Fruit fly (Drosophila melanogaster) whole organism, embryonic: ENCODE results near the gene Agpat1.
A peak's percentile ranks its signal among the peaks of the same experiment; 100 is the strongest.

Experiments used
- B-H2 ChIP-seq: fragments of 200-800 bp; sonication (Bioruptor generic); optimal IDR thresholded peaks from 2 replicates; lab custom pipeline; 2018; ENCODE audit warnings: missing biosample characterization, mild to moderate bottlenecking, missing genetic modification characterization
- BEAF-32 ChIP-seq: fragments of 200-800 bp; sonication (Bioruptor generic); optimal IDR thresholded peaks from 3 replicates; lab custom pipeline; 2017; ENCODE audit warnings: missing biosample characterization, missing genetic modification characterization, mild to moderate bottlenecking, moderate library complexity, missing genetic modification reagents
- CG12299 ChIP-seq: fragments of 200-800 bp; sonication (Bioruptor generic); optimal IDR thresholded peaks from 2 replicates; lab custom pipeline; 2018; ENCODE audit warnings: missing biosample characterization, mild to moderate bottlenecking, missing genetic modification characterization
- CG13624 ChIP-seq: fragments of 200-800 bp; sonication (Bioruptor generic); optimal IDR thresholded peaks from 2 replicates; lab custom pipeline; 2016; ENCODE audit warnings: missing biosample characterization, missing genetic modification characterization
- CG14014 ChIP-seq: fragments of 200-800 bp; sonication (Bioruptor generic); IDR thresholded peaks from 2 replicates; pipeline ENCODE4 v1.3.6; 2022; ENCODE audit warnings: missing biosample characterization, missing genetic modification characterization
- CG14710 ChIP-seq: fragments of 200-800 bp; sonication (Bioruptor generic); optimal IDR thresholded peaks from 3 replicates; lab custom pipeline; 2019; ENCODE audit warnings: missing biosample characterization, mild to moderate bottlenecking, missing genetic modification characterization, moderate library complexity
- CG14860 ChIP-seq: fragments of 200-800 bp; sonication (Bioruptor generic); IDR thresholded peaks from 3 replicates; pipeline ENCODE4 v1.3.6; 2022; ENCODE audit warnings: missing biosample characterization, missing genetic modification characterization; ENCODE audit not compliant: partially characterized antibody
- CG15514 ChIP-seq: fragments of 200-800 bp; sonication (Bioruptor generic); optimal IDR thresholded peaks from 3 replicates; lab custom pipeline; 2017; ENCODE audit warnings: missing biosample characterization, missing genetic modification characterization, mild to moderate bottlenecking, moderate library complexity, missing genetic modification reagents
- CG15696 ChIP-seq: fragments of 200-800 bp; sonication (Bioruptor generic); optimal IDR thresholded peaks from 2 replicates; lab custom pipeline; 2019; ENCODE audit warnings: missing biosample characterization, mild to moderate bottlenecking, missing genetic modification characterization, moderate library complexity
- CG16813 ChIP-seq: fragments of 200-800 bp; sonication (Bioruptor generic); IDR thresholded peaks from 3 replicates; pipeline ENCODE4 v1.3.6; 2022; ENCODE audit warnings: missing biosample characterization, missing genetic modification characterization; ENCODE audit not compliant: partially characterized antibody
- CG17829 ChIP-seq: fragments of 200-800 bp; optimal IDR thresholded peaks from 2 replicates; lab custom pipeline; 2019; ENCODE audit warnings: missing biosample characterization, mild to moderate bottlenecking, missing genetic modification characterization, moderate library complexity
- CG18599 ChIP-seq: fragments of 200-800 bp; sonication (Bioruptor generic); optimal IDR thresholded peaks from 3 replicates; lab custom pipeline; 2017; ENCODE audit warnings: missing biosample characterization, missing genetic modification characterization, mild to moderate bottlenecking, moderate library complexity, missing genetic modification reagents
- CG31388 ChIP-seq: fragments of 200-800 bp; sonication (Bioruptor generic); optimal IDR thresholded peaks from 2 replicates; lab custom pipeline; 2016; ENCODE audit warnings: missing biosample characterization, missing genetic modification characterization
- CG3281 ChIP-seq: fragments of 200-800 bp; sonication (Bioruptor generic); optimal IDR thresholded peaks from 3 replicates; lab custom pipeline; 2017; ENCODE audit warnings: missing biosample characterization, mild to moderate bottlenecking, missing genetic modification characterization
- CG6791 ChIP-seq: fragments of 200-800 bp; sonication (Bioruptor generic); IDR thresholded peaks from 3 replicates; pipeline ENCODE4 v1.3.6; 2022; ENCODE audit warnings: missing biosample characterization, missing genetic modification characterization; ENCODE audit not compliant: partially characterized antibody
- CG7963 ChIP-seq: fragments of 200-800 bp; sonication (Bioruptor generic); IDR thresholded peaks from 3 replicates; pipeline ENCODE4 v1.3.6; 2022; ENCODE audit warnings: missing biosample characterization, missing genetic modification characterization; ENCODE audit not compliant: partially characterized antibody
- CG9932 ChIP-seq: fragments of 200-800 bp; sonication (Bioruptor generic); IDR thresholded peaks from 2 replicates; pipeline ENCODE4 v1.3.6; 2022; ENCODE audit warnings: missing biosample characterization, missing genetic modification characterization
- Dek ChIP-seq: fragments of 200-800 bp; sonication (Bioruptor generic); optimal IDR thresholded peaks from 3 replicates; lab custom pipeline; 2019; ENCODE audit warnings: missing biosample characterization, mild to moderate bottlenecking, missing genetic modification characterization, moderate library complexity
- Dp ChIP-seq: fragments of 200-800 bp; sonication (Bioruptor generic); optimal IDR thresholded peaks from 2 replicates; lab custom pipeline; 2018; ENCODE audit warnings: missing biosample characterization, mild to moderate bottlenecking, missing genetic modification characterization, moderate library complexity
- Dref ChIP-seq: fragments of 200-800 bp; sonication (Bioruptor generic); IDR thresholded peaks from 2 replicates; pipeline ENCODE4 v1.3.6; 2022; ENCODE audit warnings: missing biosample characterization, missing genetic modification characterization
- E2f1 ChIP-seq: fragments of 200-800 bp; sonication (Bioruptor generic); IDR thresholded peaks from 2 replicates; pipeline ENCODE4 v1.3.6; 2022; ENCODE audit warnings: missing biosample characterization, missing genetic modification characterization
- E2f2 ChIP-seq: fragments of 200-800 bp; sonication (Bioruptor generic); IDR thresholded peaks from 2 replicates; pipeline ENCODE4 v1.3.6; 2022; ENCODE audit warnings: missing biosample characterization, missing genetic modification characterization
- Ets65A ChIP-seq: fragments of 200-800 bp; sonication (Bioruptor generic); peaks from one replicate; lab custom pipeline; 2016; ENCODE audit warnings: missing biosample characterization, missing genetic modification characterization
- Fer2 ChIP-seq: fragments of 200-800 bp; sonication (Bioruptor generic); optimal IDR thresholded peaks from 2 replicates; lab custom pipeline; 2018; ENCODE audit warnings: missing biosample characterization, mild to moderate bottlenecking, missing genetic modification characterization, moderate library complexity
- Med ChIP-seq: fragments of 200-800 bp; sonication (Bioruptor generic); peaks from one replicate; lab custom pipeline; 2016; ENCODE audit warnings: missing biosample characterization, missing genetic modification characterization, mild to moderate bottlenecking, inconsistent platforms, moderate library complexity
- Mrtf ChIP-seq: fragments of 200-800 bp; sonication (Bioruptor generic); IDR thresholded peaks from 3 replicates; pipeline ENCODE4 v1.3.6; 2022; ENCODE audit warnings: missing biosample characterization, missing genetic modification characterization
- Opbp ChIP-seq: fragments of 200-800 bp; sonication (Bioruptor generic); IDR thresholded peaks from 3 replicates; pipeline ENCODE4 v1.3.6; 2022; ENCODE audit warnings: missing biosample characterization, missing genetic modification characterization; ENCODE audit not compliant: partially characterized antibody
- Pdp1 ChIP-seq, 2 experiments: fragments of 200-800 bp; sonication (Bioruptor generic); optimal IDR thresholded peaks; 3 replicates each; lab custom pipeline; 2016; ENCODE audit warnings: missing biosample characterization in 2 of 2, missing genetic modification characterization in 2 of 2, mild to moderate bottlenecking in 1 of 2, moderate library complexity in 1 of 2
- Poxn ChIP-seq: fragments of 200-800 bp; sonication (Bioruptor generic); IDR thresholded peaks from 2 replicates; pipeline ENCODE4 v1.3.6; 2022; ENCODE audit warnings: missing biosample characterization, missing genetic modification characterization
- Scr ChIP-seq: fragments of 200-800 bp; sonication (Bioruptor generic); IDR thresholded peaks from 2 replicates; pipeline ENCODE4 v1.3.6; 2022; ENCODE audit warnings: missing biosample characterization, missing genetic modification characterization; ENCODE audit not compliant: partially characterized antibody
- Sry-δ ChIP-seq: fragments of 200-800 bp; sonication (Bioruptor generic); optimal IDR thresholded peaks from 2 replicates; lab custom pipeline; 2016; ENCODE audit warnings: missing biosample characterization, missing genetic modification characterization
- Trl ChIP-seq, 3 experiments: fragments of >200 bp in 2 of 3; fragments of 200-800 bp in 1 of 3; sonication (Bioruptor generic) in 1 of 3; optimal IDR thresholded peaks; 2 replicates in 1 of 3; 3 replicates in 2 of 3; lab custom pipeline; 2016 to 2017; ENCODE audit warnings: missing biosample characterization in 1 of 3, missing genetic modification characterization in 1 of 3
- amos ChIP-seq: fragments of 200-800 bp; sonication (Bioruptor generic); IDR thresholded peaks from 2 replicates; pipeline ENCODE4 v1.3.6; 2022; ENCODE audit warnings: missing biosample characterization, missing genetic modification characterization; ENCODE audit not compliant: partially characterized antibody
- ato ChIP-seq: fragments of 200-800 bp; sonication (Bioruptor generic); IDR thresholded peaks from 2 replicates; pipeline ENCODE4 v1.3.6; 2022; ENCODE audit warnings: missing biosample characterization, missing genetic modification characterization; ENCODE audit not compliant: partially characterized antibody
- bbx ChIP-seq: fragments of 200-800 bp; sonication (Bioruptor generic); IDR thresholded peaks from 2 replicates; pipeline ENCODE4 v1.3.6; 2022; ENCODE audit warnings: missing biosample characterization, missing genetic modification characterization; ENCODE audit not compliant: partially characterized antibody
- br ChIP-seq: fragments of >200 bp; optimal IDR thresholded peaks from 2 replicates; lab custom pipeline; 2017
- chif ChIP-seq, 2 experiments: fragments of 200-800 bp; sonication (Bioruptor generic); optimal IDR thresholded peaks; 3 replicates each; lab custom pipeline; 2016; ENCODE audit warnings: missing biosample characterization in 2 of 2, missing genetic modification characterization in 2 of 2
- dm ChIP-seq: fragments of 200-800 bp; sonication (Bioruptor generic); optimal IDR thresholded peaks from 3 replicates; lab custom pipeline; 2016; ENCODE audit warnings: missing biosample characterization, missing genetic modification characterization
- inv ChIP-seq: fragments of 200-800 bp; sonication (Bioruptor generic); IDR thresholded peaks from 2 replicates; pipeline ENCODE4 v1.3.6; 2022; ENCODE audit warnings: missing biosample characterization, missing genetic modification characterization; ENCODE audit not compliant: partially characterized antibody
- nerfin-1 ChIP-seq: fragments of 200-800 bp; sonication (Bioruptor generic); optimal IDR thresholded peaks from 3 replicates; lab custom pipeline; 2019; ENCODE audit warnings: missing biosample characterization, mild to moderate bottlenecking, missing genetic modification characterization, moderate library complexity
- nerfin-2 ChIP-seq: fragments of 200-800 bp; sonication (Bioruptor generic); IDR thresholded peaks from 2 replicates; pipeline ENCODE4 v1.3.6; 2022; ENCODE audit warnings: missing biosample characterization, missing genetic modification characterization; ENCODE audit not compliant: partially characterized antibody
- pita ChIP-seq: fragments of 200-800 bp; sonication (Bioruptor generic); optimal IDR thresholded peaks from 2 replicates; lab custom pipeline; 2017; ENCODE audit warnings: missing biosample characterization, mild to moderate bottlenecking, missing genetic modification characterization
- pzg ChIP-seq: fragments of 200-800 bp; sonication (Bioruptor generic); optimal IDR thresholded peaks from 3 replicates; lab custom pipeline; 2018; ENCODE audit warnings: missing biosample characterization, mild to moderate bottlenecking, missing genetic modification characterization, moderate library complexity
- ro ChIP-seq: fragments of 200-800 bp; sonication (Bioruptor generic); IDR thresholded peaks from 2 replicates; pipeline ENCODE4 v1.3.6; 2022; ENCODE audit warnings: missing biosample characterization, missing genetic modification characterization
- row ChIP-seq: fragments of 200-800 bp; sonication (Bioruptor generic); IDR thresholded peaks from 3 replicates; pipeline ENCODE4 v1.3.6; 2022; ENCODE audit warnings: missing biosample characterization, missing genetic modification characterization
- schlank ChIP-seq: fragments of 200-800 bp; sonication (Bioruptor generic); optimal IDR thresholded peaks from 2 replicates; lab custom pipeline; 2018; ENCODE audit warnings: missing biosample characterization, mild to moderate bottlenecking, missing genetic modification characterization
- sima ChIP-seq: fragments of 200-800 bp; sonication (Bioruptor generic); optimal IDR thresholded peaks from 2 replicates; lab custom pipeline; 2016; ENCODE audit warnings: missing biosample characterization, missing genetic modification characterization
- tap ChIP-seq: fragments of 200-800 bp; optimal IDR thresholded peaks from 3 replicates; lab custom pipeline; 2019; ENCODE audit warnings: missing biosample characterization, mild to moderate bottlenecking, missing genetic modification characterization, moderate library complexity
- trem ChIP-seq: fragments of 200-800 bp; optimal IDR thresholded peaks from 3 replicates; lab custom pipeline; 2019; ENCODE audit warnings: missing biosample characterization, mild to moderate bottlenecking, missing genetic modification characterization, moderate library complexity
- unpg ChIP-seq: fragments of 200-800 bp; sonication (Bioruptor generic); optimal IDR thresholded peaks from 3 replicates; lab custom pipeline; 2018; ENCODE audit warnings: missing biosample characterization, mild to moderate bottlenecking, missing genetic modification characterization, moderate library complexity

Agpat1 gene

DNA sequence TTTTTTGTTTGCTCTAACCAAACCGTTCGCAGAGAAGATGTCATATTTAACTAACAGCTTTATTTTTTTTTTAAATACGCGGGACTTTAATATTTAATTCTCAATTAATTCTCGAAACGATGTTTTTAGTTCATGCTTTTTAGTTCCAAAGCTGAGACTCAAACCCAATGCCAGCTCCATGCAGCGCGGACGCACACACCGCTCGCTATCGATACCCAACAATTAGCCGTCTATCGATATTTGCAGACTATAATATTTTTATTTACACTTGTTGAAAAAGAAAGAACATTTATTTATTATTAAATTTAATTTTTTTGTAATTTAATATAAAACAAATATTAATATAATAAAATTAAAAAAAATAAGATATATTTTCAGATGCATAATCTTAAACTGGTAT lies 426 bp upstream of the Agpat1 start (continued):
- TF ChIP-seq Ets65A, result peak; percentile 60
- TF ChIP-seq unpg (GFP tag; lab: Kevin White, UChicago), result no peak
- TF ChIP-seq trem (tag; lab: Kevin White, UChicago), result peak; percentile 10
- peak; percentile 53 for TF ChIP-seq pita (GFP tag; lab: Kevin White, UChicago)
- TF ChIP-seq pzg (GFP tag; lab: Kevin White, UChicago), result peak; percentile 33
- TF ChIP-seq CG6791, result peak; percentile 79
- no peak for TF ChIP-seq B-H2 (GFP tag; lab: Kevin White, UChicago)
- TF ChIP-seq CG14710 (tag; lab: Kevin White, UChicago), result peak; percentile 23
- peak; percentile 69 for TF ChIP-seq BEAF-32 (GFP tag; lab: Kevin White, UChicago)
- TF ChIP-seq row (GFP tag; lab: Robert Waterston, UW), result peak; percentile 40; the same call in 1 of the 3 replicates
- TF ChIP-seq br (lab: Kevin White, UChicago), result no peak
- peak; percentile 75; the same call in 1 of the 2 replicates for TF ChIP-seq Scr
- peak; percentile 22 for TF ChIP-seq Med
- peak; percentile 63 for TF ChIP-seq CG7963 (GFP tag; lab: Robert Waterston, UW)
- TF ChIP-seq CG9932 (GFP tag; lab: Robert Waterston, UW), result peak; percentile 31; the same call in 1 of the 2 replicates
- TF ChIP-seq Opbp, result peak; percentile 71; the same call in 2 of the 3 replicates
- TF ChIP-seq ato (GFP tag; lab: Robert Waterston, UW), result peak; percentile 44; the same call in 1 of the 2 replicates
- TF ChIP-seq CG14860 (GFP tag; lab: Robert Waterston, UW), result peak; percentile 65; the same call in 2 of the 3 replicates
- TF ChIP-seq Sry-δ (GFP tag; lab: Kevin White, UChicago), result peak; percentile 48
- TF ChIP-seq Dref, result peak; percentile 85
- peak; percentile 10; the same call in 1 of the 2 replicates for TF ChIP-seq E2f2
- peak; percentile 8 for TF ChIP-seq nerfin-2 (GFP tag; lab: Robert Waterston, UW)
- TF ChIP-seq CG14014 (GFP tag; lab: Robert Waterston, UW), result no peak
- TF ChIP-seq CG12299 (tag; lab: Kevin White, UChicago), result no peak
- peak; percentile 61 for TF ChIP-seq inv (GFP tag; lab: Robert Waterston, UW)
- TF ChIP-seq CG15696 (tag; lab: Kevin White, UChicago), result no peak
- TF ChIP-seq bbx (GFP tag; lab: Robert Waterston, UW), result peak; percentile 73
- peak; percentile 41 for TF ChIP-seq Dp (GFP tag; lab: Kevin White, UChicago)
- TF ChIP-seq amos, result peak; percentile 72
- TF ChIP-seq nerfin-1 (tag; lab: Kevin White, UChicago), result no peak
- peak; percentile 79 for TF ChIP-seq CG16813 (GFP tag; lab: Robert Waterston, UW)
- TF ChIP-seq Pdp1 (GFP tag; optimal IDR thresholded peaks at IDR 0.05; lab: Kevin White, UChicago), result no peak
- peak; percentile 78 for TF ChIP-seq CG15514 (GFP tag; lab: Kevin White, UChicago)
- TF ChIP-seq CG13624 (GFP tag; lab: Kevin White, UChicago), result no peak

DNA sequence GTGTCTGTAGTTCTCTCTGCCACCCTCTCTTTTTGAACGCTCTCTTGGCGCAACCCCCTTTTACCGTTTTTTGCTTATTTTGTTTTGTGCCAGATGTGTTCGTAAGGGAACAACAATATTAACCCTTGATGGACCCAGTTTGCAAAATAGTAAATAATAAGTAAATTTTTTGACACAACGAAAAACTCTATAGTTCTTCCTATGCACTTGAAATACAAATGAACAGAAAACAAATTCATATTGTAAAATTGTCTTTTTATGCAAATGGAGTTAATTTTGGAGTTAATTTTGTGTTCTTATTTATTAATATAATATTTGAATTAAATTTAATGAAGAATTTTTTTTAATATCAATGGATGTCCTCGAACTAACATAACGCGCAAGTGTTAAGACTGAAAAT lies 670 bp downstream of the Agpat1 start:
- TF ChIP-seq CG31388, result no peak
- no peak for TF ChIP-seq ro (GFP tag; lab: Robert Waterston, UW)
- TF ChIP-seq tap (tag; lab: Kevin White, UChicago), result peak; percentile 31
- no peak for TF ChIP-seq Fer2
- peak; percentile 54 for TF ChIP-seq CG18599 (GFP tag; lab: Kevin White, UChicago)
- TF ChIP-seq Med, result peak; percentile 28
- no peak for TF ChIP-seq chif (GFP tag; optimal IDR thresholded peaks at IDR 0.05; lab: Kevin White, UChicago)
- no peak for TF ChIP-seq Poxn
- no peak for TF ChIP-seq sima (GFP tag; lab: Kevin White, UChicago)
- TF ChIP-seq schlank (tag; lab: Kevin White, UChicago), result no peak
- TF ChIP-seq CG3281 (GFP tag; lab: Kevin White, UChicago), result peak; percentile 12
- TF ChIP-seq dm (GFP tag; lab: Kevin White, UChicago), result no peak
- no peak for TF ChIP-seq E2f1
- peak in 1 of 2 experiments; percentile 27 for TF ChIP-seq Trl (optimal IDR thresholded peaks at IDR 0.05; lab: Kevin White, UChicago)
- TF ChIP-seq Trl (GFP tag; optimal IDR thresholded peaks at IDR 0.05; lab: Kevin White, UChicago), result no peak
- no peak for TF ChIP-seq Dek (tag; lab: Kevin White, UChicago)
- no peak for TF ChIP-seq CG17829 (tag; lab: Kevin White, UChicago)
- TF ChIP-seq Mrtf (GFP tag; lab: Robert Waterston, UW), result no peak
